Fruit fly (Drosophila melanogaster): ENCODE results near the gene CG18577.

dm6 chr3R:11209801-11210402, 14.0 kb downstream of the CG18577 start, which contains the start of the genes SdhC and Tctp:
- TF ChIP-seq CG8301 (tag; optimal IDR thresholded peaks at IDR 0.05) (peak; percentile 15), fd96Ca (GFP tag; IDR thresholded peaks at IDR 0.05) (no peak)

Measured in whole organism, pupa.